Worm (Caenorhabditis elegans) whole organism, mixed stage, embryonic: Measurements from ENCODE around the gene sre-40.
A peak's percentile ranks its signal among the peaks of the same experiment; 100 is the strongest.

Experiments
- M03D4.4 ChIP-seq: sonication (generic microtip); optimal IDR thresholded peaks from 2 replicates; lab custom pipeline; 2017; ENCODE audit warnings: mild to moderate bottlenecking, missing genetic modification characterization, missing compliant biosample characterization
- bed-3 ChIP-seq: fragments of 200-800 bp; sonication (Bioruptor generic); optimal IDR thresholded peaks from 3 replicates; lab custom pipeline; 2018; ENCODE audit warnings: mild to moderate bottlenecking, missing genetic modification characterization, moderate library complexity, missing compliant biosample characterization
- ceh-39 ChIP-seq: fragments of 150-350 bp; optimal IDR thresholded peaks from 2 replicates; lab custom pipeline; 2014; ENCODE audit warnings: missing biosample characterization, missing genetic modification characterization
- ceh-43 ChIP-seq: fragments of 200-800 bp; sonication (Bioruptor generic); optimal IDR thresholded peaks from 2 replicates; lab custom pipeline; 2018; ENCODE audit warnings: mild to moderate bottlenecking, missing genetic modification characterization, moderate library complexity, missing compliant biosample characterization
- ceh-83 ChIP-seq: fragments of 200-800 bp; sonication (Bioruptor generic); optimal IDR thresholded peaks from 2 replicates; lab custom pipeline; 2018; ENCODE audit warnings: mild to moderate bottlenecking, missing genetic modification characterization, missing compliant biosample characterization
- ces-1 ChIP-seq: fragments of 150-350 bp; optimal IDR thresholded peaks from 2 replicates; lab custom pipeline; 2014; ENCODE audit warnings: missing biosample characterization, missing genetic modification reagents, missing genetic modification characterization
- cnd-1 ChIP-seq: fragments of 200-800 bp; sonication (Bioruptor generic); optimal IDR thresholded peaks from 2 replicates; lab custom pipeline; 2018; ENCODE audit warnings: mild to moderate bottlenecking, missing genetic modification characterization, missing compliant biosample characterization
- drap-1 ChIP-seq: fragments of 200-800 bp; sonication (Bioruptor generic); optimal IDR thresholded peaks from 3 replicates; lab custom pipeline; 2018; ENCODE audit warnings: mild to moderate bottlenecking, missing genetic modification characterization, missing compliant biosample characterization
- flh-1 ChIP-seq: fragments of 200-800 bp; sonication (Bioruptor generic); optimal IDR thresholded peaks from 2 replicates; lab custom pipeline; 2018; ENCODE audit warnings: mild to moderate bottlenecking, missing genetic modification characterization, moderate library complexity, missing compliant biosample characterization
- ham-2 ChIP-seq: fragments of 200-800 bp; sonication (Bioruptor generic); optimal IDR thresholded peaks from 2 replicates; lab custom pipeline; 2018; ENCODE audit warnings: mild to moderate bottlenecking, missing genetic modification characterization, missing compliant biosample characterization
- hlh-1 ChIP-seq: fragments of 150-350 bp; optimal IDR thresholded peaks from 2 replicates; lab custom pipeline; 2014; ENCODE audit warnings: missing biosample characterization, missing genetic modification reagents, missing genetic modification characterization
- lin-13 ChIP-seq: fragments of 150-350 bp; optimal IDR thresholded peaks from 2 replicates; lab custom pipeline; 2014; ENCODE audit warnings: missing biosample characterization, missing genetic modification characterization
- lin-32 ChIP-seq: fragments of 200-800 bp; sonication (Bioruptor generic); optimal IDR thresholded peaks from 2 replicates; lab custom pipeline; 2018; ENCODE audit warnings: mild to moderate bottlenecking, missing genetic modification characterization, missing compliant biosample characterization
- lsy-2 ChIP-seq: fragments of 150-350 bp; optimal IDR thresholded peaks from 2 replicates; lab custom pipeline; 2014; ENCODE audit warnings: missing biosample characterization, missing genetic modification characterization
- mab-5 ChIP-seq: fragments of 150-350 bp; optimal IDR thresholded peaks from 2 replicates; lab custom pipeline; 2014; ENCODE audit warnings: missing biosample characterization, missing genetic modification characterization
- mep-1 ChIP-seq: fragments of 150-350 bp; optimal IDR thresholded peaks from 2 replicates; lab custom pipeline; 2017; ENCODE audit warnings: missing biosample characterization, missing genetic modification reagents, missing genetic modification characterization, inconsistent platforms
- mls-2 ChIP-seq: sonication (generic microtip); optimal IDR thresholded peaks from 2 replicates; lab custom pipeline; 2016; ENCODE audit warnings: mild to moderate bottlenecking, missing genetic modification characterization, moderate library complexity, missing compliant biosample characterization
- nhr-12 ChIP-seq: fragments of 150-350 bp; optimal IDR thresholded peaks from 2 replicates; lab custom pipeline; 2014; ENCODE audit warnings: missing biosample characterization, missing genetic modification characterization
- nhr-2 ChIP-seq: fragments of 150-350 bp; optimal IDR thresholded peaks from 2 replicates; lab custom pipeline; 2014; ENCODE audit warnings: missing biosample characterization, missing genetic modification characterization
- nhr-237 ChIP-seq: fragments of 150-350 bp; optimal IDR thresholded peaks from 2 replicates; lab custom pipeline; 2014; ENCODE audit warnings: missing biosample characterization, missing genetic modification characterization
- nhr-28 ChIP-seq: fragments of 150-350 bp; optimal IDR thresholded peaks from 2 replicates; lab custom pipeline; 2014; ENCODE audit warnings: missing biosample characterization, missing genetic modification characterization
- nhr-76 ChIP-seq: sonication (generic microtip); optimal IDR thresholded peaks from 2 replicates; lab custom pipeline; 2017; ENCODE audit warnings: missing biosample characterization, missing genetic modification characterization
- pha-4 ChIP-seq: fragments of 150-350 bp; optimal IDR thresholded peaks from 2 replicates; lab custom pipeline; 2018; ENCODE audit warnings: missing biosample characterization, missing genetic modification reagents, missing genetic modification characterization
- sem-2 ChIP-seq: fragments of 200-800 bp; sonication (Bioruptor generic); optimal IDR thresholded peaks from 2 replicates; lab custom pipeline; 2018; ENCODE audit warnings: mild to moderate bottlenecking, missing genetic modification characterization, missing compliant biosample characterization
- snpc-4 ChIP-seq: fragments of 150-350 bp; optimal IDR thresholded peaks from 2 replicates; lab custom pipeline; 2014; ENCODE audit warnings: missing biosample characterization, missing genetic modification characterization
- sptf-1 ChIP-seq: sonication (generic microtip); optimal IDR thresholded peaks from 2 replicates; lab custom pipeline; 2017; ENCODE audit warnings: mild to moderate bottlenecking, missing genetic modification characterization, moderate library complexity, missing compliant biosample characterization
- tbx-8 ChIP-seq: fragments of 200-800 bp; sonication (Bioruptor generic); optimal IDR thresholded peaks from 2 replicates; lab custom pipeline; 2018; ENCODE audit warnings: mild to moderate bottlenecking, missing genetic modification characterization, moderate library complexity, missing compliant biosample characterization
- unc-120 ChIP-seq: sonication (generic microtip); optimal IDR thresholded peaks from 2 replicates; lab custom pipeline; 2017; ENCODE audit warnings: missing genetic modification characterization, missing compliant biosample characterization; ENCODE audit not compliant: poor library complexity, severe bottlenecking
- unc-39 ChIP-seq: fragments of 150-350 bp; optimal IDR thresholded peaks from 2 replicates; lab custom pipeline; 2014; ENCODE audit warnings: missing biosample characterization, missing genetic modification characterization
- zip-8 ChIP-seq: fragments of 150-350 bp; optimal IDR thresholded peaks from 2 replicates; lab custom pipeline; 2014; ENCODE audit warnings: missing biosample characterization, missing genetic modification characterization
- ztf-11 ChIP-seq: fragments of 150-350 bp; optimal IDR thresholded peaks from 2 replicates; lab custom pipeline; 2014; ENCODE audit warnings: missing biosample characterization, missing genetic modification characterization

sre-40 gene

DNA sequence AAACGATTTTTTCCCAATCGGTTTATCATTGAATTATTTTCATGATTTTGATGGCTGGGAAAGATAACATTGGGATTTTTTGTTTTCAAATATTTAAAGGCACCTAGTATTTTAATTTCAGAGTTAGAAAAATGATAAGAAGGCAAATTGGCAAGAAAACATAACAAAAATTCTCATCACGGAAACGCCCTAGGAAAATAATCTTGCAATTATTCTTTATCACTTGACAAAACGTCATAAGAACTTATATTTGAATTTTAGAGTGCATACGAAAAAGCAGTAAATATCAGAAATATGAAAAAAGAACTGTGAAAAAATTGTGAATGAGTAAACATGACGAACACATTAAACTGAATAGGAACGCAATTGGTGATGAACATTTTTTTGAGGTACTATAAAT lies 26.2 kb downstream of the sre-40 start:
- no peak for TF ChIP-seq ham-2
- TF ChIP-seq mab-5 (tag; lab: Kevin White, UChicago): no peak
- TF ChIP-seq unc-120 (tag; lab: Kevin White, UChicago): no peak
- no peak for TF ChIP-seq bed-3
- TF ChIP-seq tbx-8 (GFP tag; lab: Kevin White, UChicago): no peak
- no peak for TF ChIP-seq unc-39 (tag; lab: Kevin White, UChicago)
- no peak for TF ChIP-seq lin-32 (GFP tag; lab: Kevin White, UChicago)
- no peak for TF ChIP-seq sem-2 (GFP tag; lab: Kevin White, UChicago)
- TF ChIP-seq ces-1: no peak
- no peak for TF ChIP-seq zip-8 (tag; lab: Kevin White, UChicago)
- no peak for TF ChIP-seq ceh-39
- no peak for TF ChIP-seq M03D4.4

DNA sequence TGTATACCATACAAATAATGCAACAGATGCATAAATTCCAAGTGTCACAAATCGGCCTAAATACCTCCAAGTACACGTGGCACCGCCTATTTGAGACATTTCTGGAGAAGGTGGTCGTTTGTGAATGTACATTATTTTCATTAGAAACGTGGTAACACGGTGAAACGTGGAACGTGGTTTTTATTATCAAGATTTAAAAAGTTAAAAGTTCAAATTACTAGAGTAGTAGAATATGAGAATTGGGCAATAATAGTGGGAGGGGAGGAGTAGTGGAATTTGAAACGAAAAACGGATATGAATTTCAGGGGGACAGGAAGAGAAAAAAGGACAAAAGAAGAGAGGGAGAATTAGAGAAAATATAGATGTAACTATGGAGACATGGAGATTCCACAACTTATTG lies 27.8 kb downstream of the sre-40 start, which contains the start of gene fut-6:
fut-6 (minus strand) TSS at position 101 of the 400 bp plus-strand sequence.
- no peak for TF ChIP-seq lin-32 (GFP tag; lab: Kevin White, UChicago)
- no peak for TF ChIP-seq sptf-1

DNA sequence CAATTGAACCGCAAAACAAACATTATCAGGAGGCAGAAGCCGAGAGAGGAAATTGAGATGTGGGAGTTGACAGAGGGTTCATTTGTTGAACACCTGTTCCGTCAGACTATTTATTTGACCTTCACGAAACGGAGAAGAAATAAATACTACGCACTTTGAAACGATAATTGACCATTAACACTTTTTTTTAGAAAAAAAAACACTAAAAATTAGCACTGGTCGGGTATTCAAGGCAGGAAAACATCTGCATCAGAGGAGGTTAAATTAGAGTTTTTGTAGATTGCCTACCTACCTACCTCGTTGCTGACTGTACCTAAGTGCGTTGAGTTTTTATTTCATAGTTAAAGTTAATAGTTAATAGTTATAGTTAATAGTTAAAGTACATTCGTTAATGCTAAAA lies 33.5 kb downstream of the sre-40 start:
- peak; percentile 31 for TF ChIP-seq hlh-1 (tag; lab: Kevin White, UChicago)
- no peak for TF ChIP-seq mab-5 (tag; lab: Kevin White, UChicago)

DNA sequence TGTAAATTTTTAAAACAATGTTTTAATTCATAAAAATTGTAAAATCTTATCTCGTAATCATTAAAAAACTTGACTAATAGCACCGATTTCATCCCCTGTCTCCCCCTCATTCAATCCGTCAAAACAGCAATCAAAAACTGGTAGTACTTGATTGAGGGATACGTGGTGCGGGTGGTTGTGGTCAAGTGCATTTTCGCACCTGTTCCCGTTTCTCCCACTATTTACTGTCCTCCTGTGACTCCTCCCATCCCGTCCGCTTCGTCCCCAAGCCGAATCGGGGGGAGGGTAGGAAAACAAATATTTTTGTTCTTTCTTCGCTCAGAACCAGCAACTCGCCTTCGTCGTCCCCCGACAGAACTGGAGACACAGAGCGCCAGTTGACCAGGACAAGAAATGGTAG lies 34.8 kb downstream of the sre-40 start, which contains the start of gene lgc-27:
lgc-27 (plus strand) TSS at position 301 of the 400 bp plus-strand sequence.
- TF ChIP-seq sem-2 (GFP tag; lab: Kevin White, UChicago) (no peak), pha-4 (tag; lab: Kevin White, UChicago) (peak; percentile 55)

DNA sequence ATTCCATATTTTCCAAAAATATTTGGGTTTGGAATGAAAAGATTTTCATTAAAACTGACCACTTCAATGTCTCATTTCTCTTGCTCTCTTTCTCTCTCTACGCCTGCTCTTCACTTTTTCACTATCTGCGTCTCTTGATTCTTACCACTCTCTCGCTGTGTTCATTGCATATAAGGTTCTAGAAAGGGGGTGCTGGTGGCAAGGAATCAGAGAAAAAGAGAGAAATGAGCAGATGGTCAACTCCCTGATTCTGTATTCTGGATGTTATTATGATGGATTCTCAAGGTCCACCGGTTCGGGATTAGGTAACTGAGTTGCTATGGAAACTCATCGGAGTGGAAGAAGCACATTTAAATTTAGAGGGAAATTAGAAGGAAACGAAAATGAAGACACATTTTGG lies 42.8 kb downstream of the sre-40 start:
- TF ChIP-seq sptf-1 (no peak), mep-1 (peak; percentile 72), flh-1 (GFP tag; lab: Kevin White, UChicago) (no peak), cnd-1 (tag; lab: Kevin White, UChicago) (peak; percentile 91), sem-2 (GFP tag; lab: Kevin White, UChicago) (no peak), lin-32 (GFP tag; lab: Kevin White, UChicago) (peak; percentile 67), lin-13 (tag; lab: Kevin White, UChicago) (no peak), ham-2 (no peak), ztf-11 (tag; lab: Kevin White, UChicago) (no peak), ceh-83 (no peak), nhr-28 (tag; lab: Kevin White, UChicago) (no peak), nhr-237 (tag; lab: Kevin White, UChicago) (no peak), nhr-2 (tag; lab: Kevin White, UChicago) (no peak), ces-1 (peak; percentile 78), ceh-43 (no peak), unc-120 (tag; lab: Kevin White, UChicago) (peak; percentile 47), nhr-76 (tag; lab: Kevin White, UChicago) (no peak), pha-4 (tag; lab: Kevin White, UChicago) (no peak), lsy-2 (tag; lab: Kevin White, UChicago) (peak; percentile 4), drap-1 (no peak), hlh-1 (tag; lab: Kevin White, UChicago) (no peak), mls-2 (peak; percentile 21), ceh-39 (no peak), unc-39 (tag; lab: Kevin White, UChicago) (no peak), zip-8 (tag; lab: Kevin White, UChicago) (no peak), nhr-12 (tag; lab: Kevin White, UChicago) (no peak), mab-5 (tag; lab: Kevin White, UChicago) (no peak), tbx-8 (GFP tag; lab: Kevin White, UChicago) (no peak), snpc-4 (tag; lab: Kevin White, UChicago) (no peak)

DNA sequence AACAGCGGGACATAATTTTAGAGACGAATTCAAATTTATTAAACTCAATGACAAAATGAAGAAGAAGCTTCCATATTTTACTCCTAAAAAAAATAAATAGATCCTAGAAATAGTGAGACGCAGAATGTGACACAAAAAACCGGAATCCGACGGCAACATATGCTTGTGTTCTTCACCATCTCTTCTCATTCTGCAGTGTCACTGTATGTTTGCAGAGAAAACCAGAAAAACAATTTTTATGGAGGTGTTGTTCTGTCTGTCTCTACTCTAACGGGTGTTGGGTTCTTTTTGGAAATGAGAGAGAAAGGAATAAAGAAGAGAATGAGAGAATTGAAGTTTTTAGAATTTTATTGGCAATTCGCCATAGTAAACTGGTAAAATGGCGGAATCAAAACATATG lies 44.7 kb downstream of the sre-40 start:
- no peak for TF ChIP-seq sptf-1
- TF ChIP-seq unc-39 (tag; lab: Kevin White, UChicago): no peak
- no peak for TF ChIP-seq flh-1 (GFP tag; lab: Kevin White, UChicago)
